Fruit fly (Drosophila melanogaster): ENCODE results near the gene Sems.
A peak's percentile ranks its signal among the peaks of the same experiment; 100 is the strongest.

DNA sequence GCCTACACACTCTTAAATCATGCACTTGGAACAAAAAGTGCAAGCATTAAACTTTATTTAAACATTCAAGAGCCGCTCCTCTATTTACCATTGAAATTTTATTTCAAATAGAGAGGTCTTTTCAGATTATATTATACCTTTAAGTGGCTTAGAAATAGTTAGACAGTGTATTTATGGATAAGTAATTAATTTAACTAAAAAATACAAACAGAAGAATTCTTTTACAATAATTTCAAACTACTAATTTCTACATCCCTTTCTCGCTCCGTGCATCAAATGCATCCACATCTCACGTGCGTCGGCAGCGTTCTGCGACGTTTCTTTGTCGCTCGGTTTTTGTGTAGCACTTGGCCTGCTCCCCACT lies 6.4 kb downstream of the Sems start:
- peak; percentile 98 for TF ChIP-seq CG17806 (tag; optimal IDR thresholded peaks at IDR 0.05)
- TF ChIP-seq CG8159 (tag; optimal IDR thresholded peaks at IDR 0.05): peak; percentile 99
- no peak for TF ChIP-seq fd96Ca (GFP tag; IDR thresholded peaks at IDR 0.05)
- TF ChIP-seq CG15710 (tag; optimal IDR thresholded peaks at IDR 0.05): peak; percentile 99
- no peak for TF ChIP-seq EcR (GFP tag; optimal IDR thresholded peaks at IDR 0.05)
- TF ChIP-seq D1 (tag; optimal IDR thresholded peaks at IDR 0.05): peak; percentile 94
- TF ChIP-seq gl (tag; optimal IDR thresholded peaks at IDR 0.05): peak; percentile 91
- TF ChIP-seq Snoo (tag; optimal IDR thresholded peaks at IDR 0.05): peak; percentile 94
- TF ChIP-seq CG13204 (GFP tag; optimal IDR thresholded peaks at IDR 0.05): peak; percentile 81
- peak; percentile 37; the same call in 1 of the 2 replicates for TF ChIP-seq CG10348 (GFP tag; IDR thresholded peaks at IDR 0.05)
- TF ChIP-seq Pif1B (GFP tag; optimal IDR thresholded peaks at IDR 0.05): peak; percentile 92
- TF ChIP-seq CG9948 (tag; optimal IDR thresholded peaks at IDR 0.05): peak; percentile 99
